Worm (Caenorhabditis elegans) whole organism, L4 larva: ENCODE measurements around the gene srx-119.

ENCODE experiments used
- aly-2 ChIP-seq: sonication (generic microtip); optimal IDR thresholded peaks from 2 replicates; lab custom pipeline; 2018; ENCODE audit warnings: missing biosample characterization, missing genetic modification characterization
- fkh-10 ChIP-seq: fragments of 150-350 bp; optimal IDR thresholded peaks from 2 replicates; lab custom pipeline; 2014; ENCODE audit warnings: missing biosample characterization, missing genetic modification reagents, missing genetic modification characterization
- nhr-11 ChIP-seq: fragments of 150-350 bp; optimal IDR thresholded peaks from 2 replicates; lab custom pipeline; 2014; ENCODE audit warnings: missing biosample characterization, missing genetic modification characterization

DNA sequence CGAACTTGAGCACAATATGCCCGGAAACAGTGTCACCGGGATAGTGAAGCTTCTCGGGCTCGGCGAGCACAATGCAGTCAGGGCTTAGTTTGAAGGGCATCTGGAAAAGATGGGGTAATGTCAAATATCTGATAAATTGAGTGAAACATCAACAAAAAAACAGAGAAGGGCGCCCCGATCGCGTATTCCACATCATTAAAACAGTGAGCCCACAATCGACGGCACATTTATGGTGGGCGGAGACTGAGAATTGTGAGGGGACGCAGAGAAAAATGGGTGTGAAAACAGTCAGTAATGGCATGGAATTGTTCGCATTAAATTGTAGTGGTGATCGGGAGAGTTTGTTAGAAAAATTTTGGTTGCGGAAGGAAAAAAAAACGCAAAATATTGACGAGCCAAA lies 47.2 kb upstream of the srx-119 start, which contains the start of gene arrd-9:
- TF ChIP-seq aly-2 (no peak), nhr-11 (tag; lab: Kevin White, UChicago) (no peak), fkh-10 (GFP tag; lab: Kevin White, UChicago) (no peak)
